Fruit fly (Drosophila melanogaster): ENCODE measurements around the gene Nrt.

Gene Nrt

dm6 chr3L:16730645-16731044 is 35.2 kb upstream of the Nrt start, which contains the start of gene Dbp73D (continued):
- peak; percentile 43 for TF ChIP-seq BEAF-32 (GFP tag; optimal IDR thresholded peaks at IDR 0.05)
- peak; percentile 35 for TF ChIP-seq Ets97D (GFP tag; optimal IDR thresholded peaks at IDR 0.05)
- TF ChIP-seq CG13123 (GFP tag; optimal IDR thresholded peaks at IDR 0.05): no peak
- no peak for TF ChIP-seq CG2678 (tag; optimal IDR thresholded peaks at IDR 0.05)
- no peak for TF ChIP-seq ATbp (GFP tag; optimal IDR thresholded peaks at IDR 0.05)
- TF ChIP-seq CG2116 (GFP tag; optimal IDR thresholded peaks at IDR 0.05): peak; percentile 86
- peak; percentile 35 for TF ChIP-seq CHES-1-like (GFP tag; optimal IDR thresholded peaks at IDR 0.05)
- TF ChIP-seq Usf (GFP tag; optimal IDR thresholded peaks at IDR 0.05): no peak
- TF ChIP-seq E2f2 (GFP tag; IDR thresholded peaks at IDR 0.05): peak; percentile 98
- peak; percentile 56; the same call in 1 of the 2 replicates for TF ChIP-seq MBD-R2 (GFP tag; IDR thresholded peaks at IDR 0.05)
- no peak for TF ChIP-seq CG9817 (tag; optimal IDR thresholded peaks at IDR 0.05)
- TF ChIP-seq chif (GFP tag; optimal IDR thresholded peaks at IDR 0.05): no peak
- no peak for TF ChIP-seq sim (GFP tag; IDR thresholded peaks at IDR 0.05)
- peak; percentile 62 for TF ChIP-seq Scr (GFP tag; IDR thresholded peaks at IDR 0.05; ENCODE audit: partially characterized antibody)
- TF ChIP-seq CG7372 (GFP tag; IDR thresholded peaks at IDR 0.05): no peak
- no peak for TF ChIP-seq ind (GFP tag; optimal IDR thresholded peaks at IDR 0.05)
- no peak for TF ChIP-seq Nf-YC (tag; optimal IDR thresholded peaks at IDR 0.05)
- no peak for TF ChIP-seq ara (GFP tag; IDR thresholded peaks at IDR 0.05)
- TF ChIP-seq gfzf (GFP tag; optimal IDR thresholded peaks at IDR 0.05): peak; percentile 29
- no peak for TF ChIP-seq Bteb2 (GFP tag; optimal IDR thresholded peaks at IDR 0.05)
- no peak for TF ChIP-seq lola (GFP tag; optimal IDR thresholded peaks at IDR 0.05)
- peak in 1 of 3 experiments; percentile 23 for TF ChIP-seq Stat92E (GFP tag; optimal IDR thresholded peaks at IDR 0.05)
- peak; percentile 48 for TF ChIP-seq ato (GFP tag; IDR thresholded peaks at IDR 0.05; ENCODE audit: partially characterized antibody)
- no peak for TF ChIP-seq CG33557 (GFP tag; optimal IDR thresholded peaks at IDR 0.05)
- peak; percentile 76 for TF ChIP-seq CG13287 (GFP tag; IDR thresholded peaks at IDR 0.05; ENCODE audit: partially characterized antibody)
- no peak for TF ChIP-seq gsb (GFP tag; IDR thresholded peaks at IDR 0.05)
- 0 out of 2 replicates have a peak, but pooled peaks have one; percentile 16 for TF ChIP-seq CG2129 (GFP tag; IDR thresholded peaks at IDR 0.05; ENCODE audit: partially characterized antibody)
- TF ChIP-seq pzg (GFP tag; optimal IDR thresholded peaks at IDR 0.05): peak; percentile 66
- no peak for TF ChIP-seq sima (GFP tag; optimal IDR thresholded peaks at IDR 0.05)
- TF ChIP-seq Dref (GFP tag; IDR thresholded peaks at IDR 0.05): peak; percentile 91
- no peak for TF ChIP-seq sqz (GFP tag; optimal IDR thresholded peaks at IDR 0.05)
- no peak for TF ChIP-seq CG17568 (GFP tag; optimal IDR thresholded peaks at IDR 0.05)
- TF ChIP-seq dan (GFP tag; IDR thresholded peaks at IDR 0.05): no peak
- no peak for TF ChIP-seq CG31388 (GFP tag; optimal IDR thresholded peaks at IDR 0.05)
- peak; percentile 72 for TF ChIP-seq CG9797 (GFP tag; optimal IDR thresholded peaks at IDR 0.05)
- TF ChIP-seq CG2120 (GFP tag; optimal IDR thresholded peaks at IDR 0.05): no peak
- TF ChIP-seq gro (GFP tag; optimal IDR thresholded peaks at IDR 0.05): peak; percentile 20
- TF ChIP-seq CG16813 (GFP tag; IDR thresholded peaks at IDR 0.05; ENCODE audit: partially characterized antibody): 0 out of 3 replicates have a peak, but pooled peaks have one; percentile 26
- TF ChIP-seq CG4404 (GFP tag; IDR thresholded peaks at IDR 0.05): no peak

- TF ChIP-seq ATbp (GFP tag; optimal IDR thresholded peaks at IDR 0.05) (no peak), Neu2 (GFP tag; optimal IDR thresholded peaks at IDR 0.05; ENCODE audit: borderline replicate concordance) (no peak), ara (GFP tag; IDR thresholded peaks at IDR 0.05) (no peak), CG13775 (GFP tag; optimal IDR thresholded peaks at IDR 0.05) (no peak), Xrp1 (GFP tag; IDR thresholded peaks at IDR 0.05) (no peak), z (GFP tag; IDR thresholded peaks at IDR 0.05) (no peak)
Observed at dm6 chr3L:16733246-16733645, 32.6 kb upstream of the Nrt start, which contains the start of gene CG9701. Gene CG9701 (plus strand): TSS chr3L:16733546.

Measured in whole organism, embryonic.